Worm (Caenorhabditis elegans): Measurements from ENCODE around the gene Y14H12B.1.
A peak's percentile ranks its signal among the peaks of the same experiment; 100 is the strongest.

DNA sequence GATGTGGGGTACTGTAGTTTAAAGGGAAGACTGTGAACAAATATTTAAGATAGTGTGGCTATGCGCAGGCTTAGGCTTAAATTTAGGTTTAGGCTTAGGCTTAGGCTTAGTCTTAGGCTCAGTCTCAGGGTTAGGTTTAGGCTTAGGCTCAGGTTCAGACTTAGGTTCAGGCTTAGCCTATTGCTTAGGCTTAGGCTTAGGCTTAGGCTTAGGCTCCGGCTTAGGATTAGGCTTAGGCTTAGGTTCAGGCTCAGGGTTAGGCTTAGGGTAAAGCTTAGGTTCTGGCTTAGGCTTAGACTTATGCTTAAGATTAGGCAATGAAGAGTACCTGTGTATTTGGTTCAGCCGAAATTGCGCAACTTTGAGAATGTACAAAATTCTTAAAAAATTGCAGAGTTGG lies 50.0 kb downstream of the Y14H12B.1 start:
- TF ChIP-seq ceh-36 (tag; optimal IDR thresholded peaks at IDR 0.05) = peak; percentile 88
- TF ChIP-seq tra-4 (tag; optimal IDR thresholded peaks at IDR 0.05) = no peak
- TF ChIP-seq ceh-13 (GFP tag; optimal IDR thresholded peaks at IDR 0.05) = no peak

Measured in whole organism, early embryonic.